Fruit fly (Drosophila melanogaster) whole organism, embryonic: ENCODE data around the gene HDAC3.

Experiments
- Antp ChIP-seq: fragments of 200-800 bp; sonication (Bioruptor generic); optimal IDR thresholded peaks from 3 replicates; lab custom pipeline; 2016; ENCODE audit warnings: missing biosample characterization, missing genetic modification characterization
- Asciz ChIP-seq: fragments of 200-800 bp; sonication (Bioruptor generic); optimal IDR thresholded peaks from 2 replicates; lab custom pipeline; 2017; ENCODE audit warnings: missing biosample characterization, mild to moderate bottlenecking, missing genetic modification characterization, missing genetic modification reagents
- Atf-2 ChIP-seq: fragments of 200-800 bp; sonication (Bioruptor generic); optimal IDR thresholded peaks from 2 replicates; lab custom pipeline; 2016; ENCODE audit warnings: missing biosample characterization, missing genetic modification characterization
- CG12659 ChIP-seq: fragments of 200-800 bp; sonication (Bioruptor generic); optimal IDR thresholded peaks from 3 replicates; lab custom pipeline; 2017; ENCODE audit warnings: mild to moderate bottlenecking, missing biosample characterization, missing genetic modification reagents, missing genetic modification characterization
- CG13287 ChIP-seq: fragments of 200-800 bp; sonication (Bioruptor generic); IDR thresholded peaks from 2 replicates; pipeline ENCODE4 v1.3.6; 2022; ENCODE audit warnings: missing biosample characterization, missing genetic modification characterization; ENCODE audit not compliant: partially characterized antibody
- CG15514 ChIP-seq: fragments of 200-800 bp; sonication (Bioruptor generic); optimal IDR thresholded peaks from 3 replicates; lab custom pipeline; 2017; ENCODE audit warnings: missing biosample characterization, missing genetic modification characterization, mild to moderate bottlenecking, moderate library complexity, missing genetic modification reagents
- CG1603 ChIP-seq: fragments of 200-800 bp; sonication (Bioruptor generic); optimal IDR thresholded peaks from 2 replicates; lab custom pipeline; 2019; ENCODE audit warnings: missing biosample characterization, mild to moderate bottlenecking, missing genetic modification characterization, moderate library complexity
- CG17186 ChIP-seq: fragments of 200-800 bp; sonication (Bioruptor generic); optimal IDR thresholded peaks from 3 replicates; lab custom pipeline; 2017; ENCODE audit warnings: missing biosample characterization, missing genetic modification reagents, missing genetic modification characterization
- CG17829 ChIP-seq: fragments of 200-800 bp; optimal IDR thresholded peaks from 2 replicates; lab custom pipeline; 2019; ENCODE audit warnings: missing biosample characterization, mild to moderate bottlenecking, missing genetic modification characterization, moderate library complexity
- CG2889 ChIP-seq: fragments of 200-800 bp; sonication (Bioruptor generic); IDR thresholded peaks from 3 replicates; pipeline ENCODE4 v1.3.6; 2022; ENCODE audit warnings: missing biosample characterization, missing genetic modification characterization
- CG30020 ChIP-seq: fragments of 200-800 bp; optimal IDR thresholded peaks from 2 replicates; lab custom pipeline; 2019; ENCODE audit warnings: missing biosample characterization, mild to moderate bottlenecking, missing genetic modification characterization, moderate library complexity
- CG42726 ChIP-seq: fragments of 200-800 bp; sonication (Bioruptor generic); IDR thresholded peaks from 2 replicates; pipeline ENCODE4 v1.3.6; 2022; ENCODE audit warnings: missing biosample characterization, missing genetic modification characterization; ENCODE audit not compliant: partially characterized antibody
- CG4617 ChIP-seq: fragments of 200-800 bp; sonication (Bioruptor generic); optimal IDR thresholded peaks from 3 replicates; lab custom pipeline; 2016; ENCODE audit warnings: missing biosample characterization, missing genetic modification characterization, borderline replicate concordance
- CG7372 ChIP-seq: fragments of 200-800 bp; sonication (Bioruptor generic); IDR thresholded peaks from 2 replicates; pipeline ENCODE4 v1.3.6; 2022; ENCODE audit warnings: missing biosample characterization, missing genetic modification characterization
- CG9797 ChIP-seq: fragments of 200-800 bp; sonication (Bioruptor generic); optimal IDR thresholded peaks from 3 replicates; lab custom pipeline; 2018; ENCODE audit warnings: missing biosample characterization, mild to moderate bottlenecking, missing genetic modification characterization
- D ChIP-seq, 2 experiments: fragments of 200-800 bp in 1 of 2; fragments of >200 bp in 1 of 2; sonication (Bioruptor generic) in 1 of 2; optimal IDR thresholded peaks; 2 replicates in 1 of 2; 3 replicates in 1 of 2; lab custom pipeline; 2017; ENCODE audit warnings: mild to moderate bottlenecking in 1 of 2, missing biosample characterization in 1 of 2, missing genetic modification characterization in 1 of 2, missing genetic modification reagents in 1 of 2
- D19A ChIP-seq: fragments of 200-800 bp; optimal IDR thresholded peaks from 3 replicates; lab custom pipeline; 2019; ENCODE audit warnings: missing biosample characterization, mild to moderate bottlenecking, missing genetic modification characterization, moderate library complexity
- Dek ChIP-seq: fragments of 200-800 bp; sonication (Bioruptor generic); optimal IDR thresholded peaks from 3 replicates; lab custom pipeline; 2019; ENCODE audit warnings: missing biosample characterization, mild to moderate bottlenecking, missing genetic modification characterization, moderate library complexity
- E2f2 ChIP-seq: fragments of 200-800 bp; sonication (Bioruptor generic); IDR thresholded peaks from 2 replicates; pipeline ENCODE4 v1.3.6; 2022; ENCODE audit warnings: missing biosample characterization, missing genetic modification characterization
- Elba2 ChIP-seq: fragments of 200-800 bp; sonication (Bioruptor generic); optimal IDR thresholded peaks from 3 replicates; lab custom pipeline; 2016; ENCODE audit warnings: missing biosample characterization, missing genetic modification characterization
- HmgZ ChIP-seq: fragments of 200-800 bp; sonication (Bioruptor generic); optimal IDR thresholded peaks from 2 replicates; lab custom pipeline; 2018; ENCODE audit warnings: missing biosample characterization, mild to moderate bottlenecking, missing genetic modification characterization
- Hmx ChIP-seq: fragments of 200-800 bp; sonication (Bioruptor generic); optimal IDR thresholded peaks from 2 replicates; lab custom pipeline; 2016; ENCODE audit warnings: missing biosample characterization, missing genetic modification characterization
- MBD-R2 ChIP-seq: fragments of 200-800 bp; sonication (Bioruptor generic); IDR thresholded peaks from 2 replicates; pipeline ENCODE4 v1.3.6; 2022; ENCODE audit warnings: missing biosample characterization, missing genetic modification characterization
- MESR4 ChIP-seq: fragments of 200-800 bp; sonication (Bioruptor generic); optimal IDR thresholded peaks from 2 replicates; lab custom pipeline; 2018; ENCODE audit warnings: missing biosample characterization, mild to moderate bottlenecking, missing genetic modification characterization, moderate library complexity
- Mad ChIP-seq: fragments of 200-800 bp; sonication (Bioruptor generic); optimal IDR thresholded peaks from 2 replicates; lab custom pipeline; 2016; ENCODE audit warnings: missing biosample characterization, missing genetic modification characterization
- Myb ChIP-seq: fragments of 200-800 bp; sonication (Bioruptor generic); optimal IDR thresholded peaks from 2 replicates; lab custom pipeline; 2016; ENCODE audit warnings: missing biosample characterization, missing genetic modification characterization
- Nf-YA ChIP-seq: fragments of 200-800 bp; sonication (Bioruptor generic); IDR thresholded peaks from 2 replicates; pipeline ENCODE4 v1.3.6; 2022; ENCODE audit warnings: missing biosample characterization, missing genetic modification characterization
- Nf-YB ChIP-seq: fragments of 200-800 bp; sonication (Bioruptor generic); optimal IDR thresholded peaks from 3 replicates; lab custom pipeline; 2019; ENCODE audit warnings: missing biosample characterization, mild to moderate bottlenecking, missing genetic modification characterization, moderate library complexity
- Nf-YC ChIP-seq: fragments of 200-800 bp; optimal IDR thresholded peaks from 3 replicates; lab custom pipeline; 2019; ENCODE audit warnings: missing biosample characterization, mild to moderate bottlenecking, missing genetic modification characterization, moderate library complexity
- Pdp1 ChIP-seq, 2 experiments: fragments of 200-800 bp; sonication (Bioruptor generic); optimal IDR thresholded peaks; 3 replicates each; lab custom pipeline; 2016; ENCODE audit warnings: missing biosample characterization in 2 of 2, missing genetic modification characterization in 2 of 2, mild to moderate bottlenecking in 1 of 2, moderate library complexity in 1 of 2
- Scr ChIP-seq: fragments of 200-800 bp; sonication (Bioruptor generic); IDR thresholded peaks from 2 replicates; pipeline ENCODE4 v1.3.6; 2022; ENCODE audit warnings: missing biosample characterization, missing genetic modification characterization; ENCODE audit not compliant: partially characterized antibody
- Sry-δ ChIP-seq: fragments of 200-800 bp; sonication (Bioruptor generic); optimal IDR thresholded peaks from 2 replicates; lab custom pipeline; 2016; ENCODE audit warnings: missing biosample characterization, missing genetic modification characterization
- TFAM ChIP-seq: fragments of 200-800 bp; sonication (Bioruptor generic); optimal IDR thresholded peaks from 2 replicates; lab custom pipeline; 2017; ENCODE audit warnings: missing biosample characterization, missing genetic modification characterization, inconsistent platforms
- Vsx1 ChIP-seq: fragments of 200-800 bp; sonication (Bioruptor generic); optimal IDR thresholded peaks from 2 replicates; lab custom pipeline; 2017; ENCODE audit warnings: missing biosample characterization, mild to moderate bottlenecking, missing genetic modification characterization, missing genetic modification reagents
- YL-1 ChIP-seq: fragments of 200-800 bp; sonication (Bioruptor generic); optimal IDR thresholded peaks from 3 replicates; lab custom pipeline; 2017; ENCODE audit warnings: missing biosample characterization, mild to moderate bottlenecking, missing genetic modification characterization
- dimm ChIP-seq: fragments of 200-800 bp; sonication (Bioruptor generic); IDR thresholded peaks from 2 replicates; pipeline ENCODE4 v1.3.6; 2022; ENCODE audit warnings: missing biosample characterization, missing genetic modification characterization
- ewg ChIP-seq: fragments of 200-800 bp; sonication (Bioruptor generic); optimal IDR thresholded peaks from 3 replicates; lab custom pipeline; 2017; ENCODE audit warnings: mild to moderate bottlenecking, missing biosample characterization, missing genetic modification reagents, missing genetic modification characterization
- gfzf ChIP-seq: fragments of 200-800 bp; sonication (Bioruptor generic); optimal IDR thresholded peaks from 2 replicates; lab custom pipeline; 2016; ENCODE audit warnings: missing biosample characterization, mild to moderate bottlenecking, missing genetic modification characterization, moderate library complexity
- insv ChIP-seq, 2 experiments: fragments of 200-800 bp; sonication (Bioruptor generic); optimal IDR thresholded peaks; 3 replicates each; lab custom pipeline; 2016 to 2018; ENCODE audit warnings: missing biosample characterization in 2 of 2, missing genetic modification characterization in 2 of 2
- nau ChIP-seq: fragments of 200-800 bp; sonication (Bioruptor generic); optimal IDR thresholded peaks from 3 replicates; lab custom pipeline; 2017; ENCODE audit warnings: missing biosample characterization, mild to moderate bottlenecking, missing genetic modification characterization, missing genetic modification reagents
- nmo ChIP-seq: fragments of 200-800 bp; sonication (Bioruptor generic); optimal IDR thresholded peaks from 2 replicates; lab custom pipeline; 2018; ENCODE audit warnings: missing biosample characterization, mild to moderate bottlenecking, missing genetic modification characterization, moderate library complexity
- nom ChIP-seq: fragments of 200-800 bp; sonication (Bioruptor generic); optimal IDR thresholded peaks from 2 replicates; lab custom pipeline; 2017; ENCODE audit warnings: missing biosample characterization, missing genetic modification characterization, mild to moderate bottlenecking, moderate library complexity, missing genetic modification reagents
- pzg ChIP-seq: fragments of 200-800 bp; sonication (Bioruptor generic); optimal IDR thresholded peaks from 3 replicates; lab custom pipeline; 2018; ENCODE audit warnings: missing biosample characterization, mild to moderate bottlenecking, missing genetic modification characterization, moderate library complexity
- sna ChIP-seq: fragments of 200-800 bp; sonication (Bioruptor generic); IDR thresholded peaks from 2 replicates; pipeline ENCODE4 v1.3.6; 2022; ENCODE audit warnings: missing biosample characterization, missing genetic modification characterization; ENCODE audit not compliant: partially characterized antibody
- trem ChIP-seq: fragments of 200-800 bp; optimal IDR thresholded peaks from 3 replicates; lab custom pipeline; 2019; ENCODE audit warnings: missing biosample characterization, mild to moderate bottlenecking, missing genetic modification characterization, moderate library complexity
- tup ChIP-seq: fragments of 200-800 bp; sonication (Bioruptor generic); optimal IDR thresholded peaks from 2 replicates; lab custom pipeline; 2016; ENCODE audit warnings: missing biosample characterization, mild to moderate bottlenecking, missing genetic modification characterization, moderate library complexity
- zfh2 ChIP-seq: fragments of 200-800 bp; sonication (Bioruptor generic); optimal IDR thresholded peaks from 2 replicates; lab custom pipeline; 2016; ENCODE audit warnings: missing biosample characterization, missing genetic modification characterization

The HDAC3 gene

DNA sequence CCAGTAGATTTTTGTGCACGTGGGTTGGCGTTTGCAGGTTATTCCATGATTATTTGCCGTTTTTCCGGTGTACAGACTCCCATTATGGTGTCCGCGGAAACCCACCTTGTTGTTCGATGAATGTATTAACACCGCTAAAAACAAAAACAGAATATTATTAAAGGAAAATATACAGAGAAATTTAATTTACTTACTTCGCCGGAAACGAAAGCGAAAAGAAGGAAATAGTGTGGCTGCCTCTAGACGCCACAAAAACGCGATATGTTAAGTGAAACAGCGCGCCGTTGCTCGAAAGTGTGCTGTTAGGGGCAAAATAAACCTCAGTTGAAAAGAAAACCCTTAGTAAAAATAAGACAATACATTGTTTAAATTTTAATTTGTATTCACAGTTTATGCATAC, 7.5 kb downstream of the HDAC3 start, which contains the start of gene RpL35A (continued):
- TF ChIP-seq Vsx1 (GFP tag; lab: Kevin White, UChicago) (no peak), Atf-2 (GFP tag; lab: Kevin White, UChicago) (peak; percentile 17), tup (GFP tag; lab: Kevin White, UChicago) (no peak), Dek (tag; lab: Kevin White, UChicago) (peak; percentile 42), TFAM (GFP tag; lab: Kevin White, UChicago) (peak; percentile 60), CG2889 (no peak), nom (GFP tag; lab: Kevin White, UChicago) (peak; percentile 85), nau (GFP tag; lab: Kevin White, UChicago) (no peak)

DNA sequence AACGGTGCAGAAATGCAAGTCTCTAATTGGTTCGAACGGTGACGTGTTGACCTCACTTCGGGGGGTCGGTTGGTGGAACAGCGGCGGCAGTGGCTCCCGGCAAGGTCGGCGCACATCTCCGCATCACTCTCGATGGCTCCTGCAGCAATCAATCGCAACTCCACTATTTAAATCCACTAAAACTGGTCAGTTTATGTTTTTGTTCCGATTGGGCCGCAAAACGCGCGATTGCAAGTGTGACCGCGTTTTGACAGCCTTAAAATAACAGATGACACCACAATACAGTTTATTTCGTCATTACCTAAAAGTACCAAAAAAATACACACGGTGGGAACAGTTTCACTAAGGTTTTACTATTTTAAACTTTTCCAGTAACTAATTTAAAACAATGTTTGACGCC, 9.9 kb downstream of the HDAC3 start, which contains the start of gene PEK:
Gene PEK, minus strand, starts transcription at position 273 of the 400 bp plus-strand sequence.
- no peak for TF ChIP-seq CG42726 (GFP tag; lab: Robert Waterston, UW)
- peak; percentile 87 for TF ChIP-seq gfzf (GFP tag; lab: Kevin White, UChicago)
- no peak for TF ChIP-seq zfh2
- no peak for TF ChIP-seq Mad (GFP tag; lab: Kevin White, UChicago)
- TF ChIP-seq ewg (GFP tag; lab: Kevin White, UChicago) = no peak
- TF ChIP-seq CG13287 (GFP tag; lab: Robert Waterston, UW) = peak; percentile 11; the same call in 1 of the 2 replicates
- peak; percentile 13 for TF ChIP-seq CG15514 (GFP tag; lab: Kevin White, UChicago)
- TF ChIP-seq insv (GFP tag; optimal IDR thresholded peaks at IDR 0.05; lab: Kevin White, UChicago) = peak in 1 of 2 experiments; percentile 61
- peak; percentile 16 for TF ChIP-seq CG17829 (tag; lab: Kevin White, UChicago)
- TF ChIP-seq CG30020 (tag; lab: Kevin White, UChicago) = peak; percentile 9
- TF ChIP-seq nom (GFP tag; lab: Kevin White, UChicago) = peak; percentile 44
- peak; percentile 69 for TF ChIP-seq CG9797
- TF ChIP-seq pzg (GFP tag; lab: Kevin White, UChicago) = peak; percentile 78
- no peak for TF ChIP-seq Antp (GFP tag; lab: Kevin White, UChicago)
- TF ChIP-seq D (optimal IDR thresholded peaks at IDR 0.05; lab: Kevin White, UChicago) = peak; percentile 0
- no peak for TF ChIP-seq D (GFP tag; optimal IDR thresholded peaks at IDR 0.05; lab: Kevin White, UChicago)
- peak; percentile 55 for TF ChIP-seq CG12659 (GFP tag; lab: Kevin White, UChicago)
- TF ChIP-seq trem = peak; percentile 44
- no peak for TF ChIP-seq Asciz
- TF ChIP-seq YL-1 (GFP tag; lab: Kevin White, UChicago) = peak; percentile 42
- peak; percentile 67 for TF ChIP-seq CG4617 (GFP tag; lab: Kevin White, UChicago)
- peak; percentile 53 for TF ChIP-seq Nf-YB (GFP tag; lab: Kevin White, UChicago)
- peak; percentile 59 for TF ChIP-seq E2f2 (GFP tag; lab: Robert Waterston, UW)
- peak; percentile 6 for TF ChIP-seq Sry-δ (GFP tag; lab: Kevin White, UChicago)
- peak; percentile 47 for TF ChIP-seq CG1603
- TF ChIP-seq Nf-YA (GFP tag; lab: Robert Waterston, UW) = no peak
- peak; percentile 5 for TF ChIP-seq Myb
- TF ChIP-seq MBD-R2 = peak; percentile 60
- TF ChIP-seq dimm (GFP tag; lab: Robert Waterston, UW) = no peak
- peak; percentile 76 for TF ChIP-seq Nf-YC (tag; lab: Kevin White, UChicago)
- TF ChIP-seq Elba2 = peak; percentile 82
- peak; percentile 44 for TF ChIP-seq MESR4
- TF ChIP-seq CG7372 (GFP tag; lab: Robert Waterston, UW) = no peak
- TF ChIP-seq sna (GFP tag; lab: Robert Waterston, UW) = no peak
- peak; percentile 17 for TF ChIP-seq D19A
- peak in 1 of 2 experiments; percentile 42 for TF ChIP-seq Pdp1 (GFP tag; optimal IDR thresholded peaks at IDR 0.05; lab: Kevin White, UChicago)
- 0 out of 2 replicates have a peak, but pooled peaks have one; percentile 13 for TF ChIP-seq Scr (GFP tag; lab: Robert Waterston, UW)
- peak; percentile 24 for TF ChIP-seq HmgZ
- TF ChIP-seq Hmx (GFP tag; lab: Kevin White, UChicago) = no peak
- peak; percentile 75 for TF ChIP-seq CG17186 (GFP tag; lab: Kevin White, UChicago)
- peak; percentile 7 for TF ChIP-seq nmo
